4 fruit fly cellular contexts compared by ENCODE assay signal in the genomic region with DNA sequence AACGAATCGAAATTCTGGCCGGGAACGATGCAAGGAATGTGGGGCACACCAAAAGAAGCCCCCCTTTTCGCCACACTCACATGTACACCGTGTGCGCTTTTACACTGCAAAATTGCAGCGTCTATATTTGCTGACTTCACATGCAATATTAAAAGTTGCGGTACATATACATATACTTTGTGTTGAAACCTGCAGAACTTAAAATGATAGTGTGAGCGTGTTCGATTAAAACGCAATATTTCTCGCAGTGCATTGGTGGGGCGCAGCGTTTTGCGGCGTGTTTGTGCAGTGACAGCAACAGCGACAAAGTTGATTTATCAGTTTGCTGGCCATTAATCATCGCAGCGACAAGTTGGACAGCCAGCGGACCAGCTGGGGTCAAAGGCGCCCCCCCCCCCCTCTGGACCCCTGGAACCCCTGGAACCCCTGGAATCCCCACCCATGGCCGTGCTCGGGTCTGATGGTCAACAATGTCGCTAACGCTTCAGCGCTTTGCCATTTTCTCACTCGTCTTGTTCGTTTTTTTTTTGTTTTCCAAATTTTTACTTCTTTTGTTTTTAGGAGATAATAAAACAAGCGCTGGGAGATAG.
TF ChIP-seq lines count a peak whose summit lies in the region.

No protein-coding gene starts in this region.

- no peak for TF ChIP-seq CTCF in whole organism, embryonic (GFP tag; optimal IDR thresholded peaks at IDR 0.05; lab: Kevin White, UChicago)

TF ChIP-seq in whole organism, embryonic, 481 proteins besides CTCF, POLR2A, EP300 and RAD21 (continues in another document):
- TF ChIP-seq Ets65A (GFP tag; lab: Kevin White, UChicago) (peak; percentile 81), CG7839 (tag; optimal IDR thresholded peaks at IDR 0.05; lab: Kevin White, UChicago) (peak; percentile 21), schlank (tag; optimal IDR thresholded peaks at IDR 0.05; lab: Kevin White, UChicago) (no peak), Nf-YA (GFP tag; IDR thresholded peaks at IDR 0.05; lab: Robert Waterston, UW) (no peak), unpg (GFP tag; optimal IDR thresholded peaks at IDR 0.05; lab: Kevin White, UChicago) (peak; percentile 20), ci (GFP tag; IDR thresholded peaks at IDR 0.05; lab: Robert Waterston, UW) (peak; percentile 51; the same call in 1 of the 3 replicates), slbo (GFP tag; IDR thresholded peaks at IDR 0.05; lab: Robert Waterston, UW) (no peak), dati (GFP tag; IDR thresholded peaks at IDR 0.05; lab: Robert Waterston, UW) (no peak), vvl (GFP tag; IDR thresholded peaks at IDR 0.05; lab: Robert Waterston, UW) (peak; percentile 18; the same call in 1 of the 2 replicates), Hr39 (optimal IDR thresholded peaks at IDR 0.05; lab: Kevin White, UChicago) (no peak), CG1024 (GFP tag; IDR thresholded peaks at IDR 0.05; lab: Robert Waterston, UW) (no peak), Scr (GFP tag; IDR thresholded peaks at IDR 0.05; lab: Robert Waterston, UW; ENCODE audit: partially characterized antibody) (no peak), dysf (GFP tag; IDR thresholded peaks at IDR 0.05; lab: Robert Waterston, UW) (0 out of 3 replicates have a peak, but pooled peaks have one; percentile 23), Gug (GFP tag; IDR thresholded peaks at IDR 0.05; lab: Robert Waterston, UW) (0 out of 4 replicates have a peak, but pooled peaks have one; percentile 12), fd96Cb (tag; optimal IDR thresholded peaks at IDR 0.05; lab: Kevin White, UChicago) (peak; percentile 7), zen (tag; optimal IDR thresholded peaks at IDR 0.05; lab: Kevin White, UChicago) (no peak), CG12391 (tag; optimal IDR thresholded peaks at IDR 0.05; lab: Kevin White, UChicago) (peak; percentile 11), row (GFP tag; IDR thresholded peaks at IDR 0.05; lab: Robert Waterston, UW) (peak; percentile 18; the same call in 1 of the 3 replicates), ems (GFP tag; optimal IDR thresholded peaks at IDR 0.05; lab: Kevin White, UChicago) (no peak), oc (tag; optimal IDR thresholded peaks at IDR 0.05; lab: Kevin White, UChicago) (no peak)

TF ChIP-seq in whole organism, prepupa, 60 proteins besides CTCF, POLR2A, EP300 and RAD21 (continues in another document):
- TF ChIP-seq achi (GFP tag; optimal IDR thresholded peaks at IDR 0.05; lab: Kevin White, UChicago) (peak; percentile 3), svp (GFP tag; lab: Kevin White, UChicago) (peak; percentile 74), Ets21C (GFP tag; optimal IDR thresholded peaks at IDR 0.05; lab: Kevin White, UChicago) (peak; percentile 20), CG8319 (GFP tag; optimal IDR thresholded peaks at IDR 0.05; lab: Kevin White, UChicago) (no peak), topi (GFP tag; optimal IDR thresholded peaks at IDR 0.05; lab: Kevin White, UChicago) (peak; percentile 49), Smox (GFP tag; optimal IDR thresholded peaks at IDR 0.05; lab: Kevin White, UChicago) (peak; percentile 26), Met (GFP tag; optimal IDR thresholded peaks at IDR 0.05; lab: Kevin White, UChicago) (peak; percentile 43), salr (GFP tag; optimal IDR thresholded peaks at IDR 0.05; lab: Kevin White, UChicago) (no peak), fd59A (GFP tag; optimal IDR thresholded peaks at IDR 0.05; lab: Kevin White, UChicago) (no peak), Ets96B (tag; optimal IDR thresholded peaks at IDR 0.05; lab: Kevin White, UChicago) (peak; percentile 14), CG31627 (GFP tag; optimal IDR thresholded peaks at IDR 0.05; lab: Kevin White, UChicago) (peak; percentile 49), OdsH (GFP tag; optimal IDR thresholded peaks at IDR 0.05; lab: Kevin White, UChicago) (peak; percentile 24), Gug (GFP tag; IDR thresholded peaks at IDR 0.05; lab: Robert Waterston, UW) (no peak; the same call in 1 of the 2 replicates), Sox15 (GFP tag; optimal IDR thresholded peaks at IDR 0.05; lab: Kevin White, UChicago) (peak; percentile 24), CG16779 (tag; optimal IDR thresholded peaks at IDR 0.05; lab: Kevin White, UChicago) (no peak), Hr4 (GFP tag; optimal IDR thresholded peaks at IDR 0.05; lab: Kevin White, UChicago) (no peak), Eip78C (GFP tag; lab: Kevin White, UChicago) (peak; percentile 75), CG6854 (GFP tag; optimal IDR thresholded peaks at IDR 0.05; lab: Kevin White, UChicago) (no peak), Sox14 (GFP tag; optimal IDR thresholded peaks at IDR 0.05; lab: Kevin White, UChicago) (peak; percentile 9), CG11294 (GFP tag; IDR thresholded peaks at IDR 0.05; lab: Robert Waterston, UW) (no peak), Hr39 (GFP tag; optimal IDR thresholded peaks at IDR 0.05; lab: Kevin White, UChicago) (peak; percentile 55), Hr38 (GFP tag; optimal IDR thresholded peaks at IDR 0.05; lab: Kevin White, UChicago) (no peak), lz (GFP tag; optimal IDR thresholded peaks at IDR 0.05; lab: Kevin White, UChicago) (peak; percentile 33)

TF ChIP-seq in whole organism, pupa, 21 proteins besides CTCF, POLR2A, EP300 and RAD21:
- TF ChIP-seq CG13204 (GFP tag; optimal IDR thresholded peaks at IDR 0.05; lab: Kevin White, UChicago), result no peak
- TF ChIP-seq CG17806 (tag; optimal IDR thresholded peaks at IDR 0.05; lab: Kevin White, UChicago), result peak; percentile 14
- TF ChIP-seq CG12605 (GFP tag; IDR thresholded peaks at IDR 0.05; lab: Robert Waterston, UW), result no peak
- TF ChIP-seq Pif1B (GFP tag; optimal IDR thresholded peaks at IDR 0.05; lab: Kevin White, UChicago), result no peak
- TF ChIP-seq Snoo (tag; optimal IDR thresholded peaks at IDR 0.05; lab: Kevin White, UChicago), result no peak
- no peak for TF ChIP-seq CG8301 (tag; optimal IDR thresholded peaks at IDR 0.05; lab: Kevin White, UChicago)
- TF ChIP-seq CG4496 (GFP tag; IDR thresholded peaks at IDR 0.05; lab: Robert Waterston, UW), result peak; percentile 41; the same call in 1 of the 3 replicates
- peak; percentile 15 for TF ChIP-seq CG34367 (tag; optimal IDR thresholded peaks at IDR 0.05; lab: Kevin White, UChicago)
- peak; percentile 20 for TF ChIP-seq CG8159 (tag; optimal IDR thresholded peaks at IDR 0.05; lab: Kevin White, UChicago)
- TF ChIP-seq Ets98B (GFP tag; IDR thresholded peaks at IDR 0.05; lab: Robert Waterston, UW), result 0 out of 2 replicates have a peak, but pooled peaks have one; percentile 18
- no peak for TF ChIP-seq rn (GFP tag; IDR thresholded peaks at IDR 0.05; lab: Robert Waterston, UW)
- no peak for TF ChIP-seq gl (tag; optimal IDR thresholded peaks at IDR 0.05; lab: Kevin White, UChicago)
- TF ChIP-seq CG9948 (tag; optimal IDR thresholded peaks at IDR 0.05; lab: Kevin White, UChicago), result peak; percentile 7
- peak; percentile 16 for TF ChIP-seq CG14655 (GFP tag; optimal IDR thresholded peaks at IDR 0.05; lab: Kevin White, UChicago)
- TF ChIP-seq CG32121 (GFP tag; IDR thresholded peaks at IDR 0.05; lab: Robert Waterston, UW), result no peak
- TF ChIP-seq fd96Ca (GFP tag; IDR thresholded peaks at IDR 0.05; lab: Robert Waterston, UW), result 0 out of 3 replicates have a peak, but pooled peaks have one; percentile 27
- no peak for TF ChIP-seq EcR (GFP tag; optimal IDR thresholded peaks at IDR 0.05; lab: Kevin White, UChicago)
- TF ChIP-seq CG15710 (tag; optimal IDR thresholded peaks at IDR 0.05; lab: Kevin White, UChicago), result no peak
- no peak for TF ChIP-seq CG10348 (GFP tag; IDR thresholded peaks at IDR 0.05; lab: Robert Waterston, UW)
- peak; percentile 9 for TF ChIP-seq Pif1A (GFP tag; optimal IDR thresholded peaks at IDR 0.05; lab: Kevin White, UChicago)
- no peak for TF ChIP-seq D1 (tag; optimal IDR thresholded peaks at IDR 0.05; lab: Kevin White, UChicago)

TF ChIP-seq in whole organism, wandering third instar larva, 38 proteins besides CTCF, POLR2A, EP300 and RAD21:
- no peak for TF ChIP-seq Myc (optimal IDR thresholded peaks at IDR 0.05; lab: Kevin White, UChicago)
- peak; percentile 45 for TF ChIP-seq h (GFP tag; optimal IDR thresholded peaks at IDR 0.05; lab: Kevin White, UChicago)
- no peak for TF ChIP-seq dl (GFP tag; optimal IDR thresholded peaks at IDR 0.05; lab: Kevin White, UChicago; ENCODE audit: insufficient read depth in 1 of 2, partially characterized antibody in 2 of 2)
- no peak for TF ChIP-seq Rel (GFP tag; optimal IDR thresholded peaks at IDR 0.05; lab: Kevin White, UChicago)
- no peak for TF ChIP-seq Rel (tag; optimal IDR thresholded peaks at IDR 0.05; lab: Kevin White, UChicago)
- peak; percentile 3 for TF ChIP-seq Sp1 (GFP tag; optimal IDR thresholded peaks at IDR 0.05; lab: Kevin White, UChicago)
- TF ChIP-seq Dfd (GFP tag; optimal IDR thresholded peaks at IDR 0.05; lab: Kevin White, UChicago), result peak; percentile 92
- no peak for TF ChIP-seq woc (GFP tag; optimal IDR thresholded peaks at IDR 0.05; lab: Kevin White, UChicago)
- peak; percentile 53 for TF ChIP-seq HLH106 (tag; optimal IDR thresholded peaks at IDR 0.05; lab: Kevin White, UChicago)
- TF ChIP-seq br (GFP tag; optimal IDR thresholded peaks at IDR 0.05; lab: Kevin White, UChicago), result peak; percentile 28
- TF ChIP-seq GATAd (GFP tag; optimal IDR thresholded peaks at IDR 0.05; lab: Kevin White, UChicago), result no peak
- TF ChIP-seq ey (GFP tag; optimal IDR thresholded peaks at IDR 0.05; lab: Kevin White, UChicago), result peak; percentile 37
- peak; percentile 0 for TF ChIP-seq OdsH (GFP tag; optimal IDR thresholded peaks at IDR 0.05; lab: Kevin White, UChicago)
- TF ChIP-seq Abd-B (GFP tag; optimal IDR thresholded peaks at IDR 0.05; lab: Kevin White, UChicago), result no peak
- TF ChIP-seq Jra (GFP tag; optimal IDR thresholded peaks at IDR 0.05; lab: Kevin White, UChicago), result no peak
- no peak for TF ChIP-seq N (GFP tag; optimal IDR thresholded peaks at IDR 0.05; lab: Kevin White, UChicago)
- TF ChIP-seq rgr (GFP tag; optimal IDR thresholded peaks at IDR 0.05; lab: Kevin White, UChicago), result peak; percentile 14
- TF ChIP-seq psq (GFP tag; optimal IDR thresholded peaks at IDR 0.05; lab: Kevin White, UChicago), result no peak
- no peak for TF ChIP-seq sv (GFP tag; optimal IDR thresholded peaks at IDR 0.05; lab: Kevin White, UChicago)
- TF ChIP-seq sage (GFP tag; optimal IDR thresholded peaks at IDR 0.05; lab: Kevin White, UChicago), result no peak
- peak; percentile 39 for TF ChIP-seq dmrt93B (GFP tag; optimal IDR thresholded peaks at IDR 0.05; lab: Kevin White, UChicago)
